Worm (Caenorhabditis elegans) whole organism, L1 larva: ENCODE data around the gene dpf-2.

ENCODE experiments used
- C16A3.4 ChIP-seq: fragments of 150-350 bp; optimal IDR thresholded peaks from 2 replicates; lab custom pipeline; 2014; ENCODE audit warnings: missing biosample characterization, missing genetic modification characterization
- C34B4.2 ChIP-seq: sonication (generic microtip); optimal IDR thresholded peaks from 2 replicates; lab custom pipeline; 2017; ENCODE audit warnings: mild to moderate bottlenecking, missing genetic modification characterization, missing compliant biosample characterization
- alr-1 ChIP-seq: fragments of 200-800 bp; sonication (Bioruptor generic); optimal IDR thresholded peaks from 2 replicates; lab custom pipeline; 2018; ENCODE audit warnings: borderline replicate concordance, mild to moderate bottlenecking, missing genetic modification characterization, missing compliant biosample characterization
- aly-2 ChIP-seq: fragments of 150-350 bp; optimal IDR thresholded peaks from 2 replicates; lab custom pipeline; 2014; ENCODE audit warnings: missing biosample characterization, missing genetic modification characterization
- ama-1 ChIP-seq: fragments of 150-350 bp; optimal IDR thresholded peaks from 2 replicates; lab custom pipeline; 2014
- blmp-1 ChIP-seq: fragments of 150-350 bp; optimal IDR thresholded peaks from 2 replicates; lab custom pipeline; 2014; ENCODE audit warnings: missing biosample characterization, missing genetic modification characterization
- ceh-63 ChIP-seq: fragments of 200-800 bp; sonication (Bioruptor generic); optimal IDR thresholded peaks from 2 replicates; lab custom pipeline; 2018; ENCODE audit warnings: mild to moderate bottlenecking, missing genetic modification characterization, missing compliant biosample characterization
- ceh-8 ChIP-seq: fragments of 200-800 bp; sonication (Bioruptor generic); optimal IDR thresholded peaks from 2 replicates; lab custom pipeline; 2018; ENCODE audit warnings: mild to moderate bottlenecking, missing genetic modification characterization, moderate library complexity, missing compliant biosample characterization
- ceh-90 ChIP-seq: sonication (generic microtip); optimal IDR thresholded peaks from 2 replicates; lab custom pipeline; 2016; ENCODE audit warnings: missing genetic modification characterization, missing compliant biosample characterization
- ces-1 ChIP-seq: fragments of 150-350 bp; optimal IDR thresholded peaks from 2 replicates; lab custom pipeline; 2014; ENCODE audit warnings: missing biosample characterization, missing genetic modification reagents, missing genetic modification characterization
- dpl-1 ChIP-seq, 3 experiments: fragments of 150-350 bp in 2 of 3; sonication (generic microtip) in 1 of 3; optimal IDR thresholded peaks; 2 replicates each; lab custom pipeline; 2014 to 2017; ENCODE audit warnings: missing biosample characterization in 3 of 3, missing genetic modification characterization in 3 of 3, missing genetic modification reagents in 3 of 3
- efl-3 ChIP-seq: fragments of 200-800 bp; sonication (Bioruptor generic); optimal IDR thresholded peaks from 2 replicates; lab custom pipeline; 2018; ENCODE audit warnings: mild to moderate bottlenecking, missing genetic modification characterization, missing compliant biosample characterization
- egl-27 ChIP-seq, 2 experiments: fragments of 150-350 bp in 1 of 2; sonication (generic microtip); optimal IDR thresholded peaks; 3 replicates each; lab custom pipeline; 2017 to 2018; ENCODE audit warnings: missing biosample characterization in 2 of 2, missing genetic modification characterization in 2 of 2, missing genetic modification reagents in 2 of 2
- elt-2 ChIP-seq: sonication (generic microtip); optimal IDR thresholded peaks from 2 replicates; lab custom pipeline; 2016; ENCODE audit warnings: missing genetic modification characterization, mild to moderate bottlenecking, inconsistent platforms, missing compliant biosample characterization, missing genetic modification reagents
- elt-3 ChIP-seq, 6 experiments: fragments of 150-350 bp in 1 of 6; sonication (generic microtip); optimal IDR thresholded peaks; 2 replicates each; lab custom pipeline; 2017 to 2018; ENCODE audit warnings: missing biosample characterization in 6 of 6, missing genetic modification characterization in 6 of 6, inconsistent platforms in 1 of 6
- ets-5 ChIP-seq: fragments of 200-800 bp; sonication (Bioruptor generic); IDR thresholded peaks from 2 replicates; pipeline ENCODE4 v1.3.6; 2022; ENCODE audit warnings: missing genetic modification characterization, missing compliant biosample characterization
- fkh-10 ChIP-seq: sonication (generic microtip); optimal IDR thresholded peaks from 2 replicates; lab custom pipeline; 2017; ENCODE audit warnings: missing biosample characterization, missing genetic modification reagents, missing genetic modification characterization
- fkh-4 ChIP-seq: sonication (generic microtip); optimal IDR thresholded peaks from 2 replicates; lab custom pipeline; 2016; ENCODE audit warnings: missing compliant biosample characterization, missing genetic modification characterization, borderline replicate concordance
- hlh-17 ChIP-seq: fragments of 200-800 bp; sonication (Bioruptor generic); optimal IDR thresholded peaks from 2 replicates; lab custom pipeline; 2018; ENCODE audit warnings: missing genetic modification characterization, mild to moderate bottlenecking, missing compliant biosample characterization, moderate library complexity, borderline replicate concordance
- hpl-2 ChIP-seq: fragments of 150-350 bp; optimal IDR thresholded peaks from 2 replicates; lab custom pipeline; 2014; ENCODE audit warnings: missing biosample characterization, missing genetic modification reagents, missing genetic modification characterization
- irx-1 ChIP-seq: sonication (generic microtip); optimal IDR thresholded peaks from 2 replicates; lab custom pipeline; 2016; ENCODE audit warnings: missing genetic modification characterization, missing compliant biosample characterization
- isw-1 ChIP-seq: fragments of 200-800 bp; sonication (Bioruptor generic); IDR thresholded peaks from 2 replicates; pipeline ENCODE4 v1.3.6; 2022; ENCODE audit warnings: missing genetic modification characterization, missing compliant biosample characterization
- jun-1 ChIP-seq: fragments of 150-350 bp; optimal IDR thresholded peaks from 2 replicates; lab custom pipeline; 2014; ENCODE audit warnings: missing biosample characterization, missing genetic modification reagents, missing genetic modification characterization
- lin-35 ChIP-seq, 2 experiments: fragments of 150-350 bp; optimal IDR thresholded peaks; 2 replicates each; lab custom pipeline; 2014; ENCODE audit warnings: missing biosample characterization in 2 of 2, missing genetic modification characterization in 2 of 2, missing genetic modification reagents in 2 of 2
- lin-39 ChIP-seq: fragments of 150-350 bp; optimal IDR thresholded peaks from 2 replicates; lab custom pipeline; 2014; ENCODE audit warnings: missing biosample characterization, missing genetic modification reagents, missing genetic modification characterization
- lir-3 ChIP-seq: sonication (generic microtip); optimal IDR thresholded peaks from 2 replicates; lab custom pipeline; 2016; ENCODE audit warnings: mild to moderate bottlenecking, missing genetic modification characterization, moderate library complexity, missing compliant biosample characterization; ENCODE audit not compliant: poor library complexity
- lsy-2 ChIP-seq, 2 experiments: fragments of 150-350 bp; optimal IDR thresholded peaks; 2 replicates each; lab custom pipeline; 2014; ENCODE audit warnings: missing biosample characterization in 2 of 2, missing genetic modification characterization in 2 of 2
- mdl-1 ChIP-seq, 2 experiments: fragments of 150-350 bp; optimal IDR thresholded peaks; 2 replicates each; lab custom pipeline; 2014 to 2017; ENCODE audit warnings: missing biosample characterization in 2 of 2, missing genetic modification characterization in 2 of 2, inconsistent platforms in 1 of 2
- mef-2 ChIP-seq: fragments of 150-350 bp; optimal IDR thresholded peaks from 2 replicates; lab custom pipeline; 2014; ENCODE audit warnings: missing biosample characterization, missing genetic modification characterization
- mep-1 ChIP-seq: fragments of 150-350 bp; optimal IDR thresholded peaks from 2 replicates; lab custom pipeline; 2014; ENCODE audit warnings: missing biosample characterization, missing genetic modification characterization
- nhr-20 ChIP-seq: sonication (generic microtip); optimal IDR thresholded peaks from 2 replicates; lab custom pipeline; 2016; ENCODE audit warnings: mild to moderate bottlenecking, missing genetic modification characterization, missing compliant biosample characterization
- nhr-237 ChIP-seq: fragments of 150-350 bp; optimal IDR thresholded peaks from 2 replicates; lab custom pipeline; 2014; ENCODE audit warnings: missing biosample characterization, missing genetic modification characterization
- nhr-28 ChIP-seq: fragments of 150-350 bp; optimal IDR thresholded peaks from 2 replicates; lab custom pipeline; 2014; ENCODE audit warnings: missing biosample characterization, missing genetic modification characterization
- nhr-77 ChIP-seq: fragments of 150-350 bp; optimal IDR thresholded peaks from 2 replicates; lab custom pipeline; 2014; ENCODE audit warnings: missing biosample characterization, missing genetic modification characterization
- nhr-85 ChIP-seq: sonication (generic microtip); peaks from one replicate; lab custom pipeline; 2016; ENCODE audit warnings: missing genetic modification characterization, inconsistent platforms, missing compliant biosample characterization
- nhr-90 ChIP-seq: sonication (generic microtip); optimal IDR thresholded peaks from 2 replicates; lab custom pipeline; 2016; ENCODE audit warnings: mild to moderate bottlenecking, missing genetic modification characterization, missing compliant biosample characterization; ENCODE audit not compliant: poor library complexity
- pag-3 ChIP-seq: sonication (generic microtip); optimal IDR thresholded peaks from 2 replicates; lab custom pipeline; 2017; ENCODE audit warnings: missing genetic modification characterization, mild to moderate bottlenecking, missing compliant biosample characterization, antibody characterized with exemption, borderline replicate concordance; ENCODE audit not compliant: insufficient read depth
- pqm-1 ChIP-seq: sonication (generic microtip); optimal IDR thresholded peaks from 3 replicates; lab custom pipeline; 2017; ENCODE audit warnings: missing biosample characterization, missing genetic modification characterization
- rnt-1 ChIP-seq: sonication (generic microtip); optimal IDR thresholded peaks from 2 replicates; lab custom pipeline; 2016; ENCODE audit warnings: mild to moderate bottlenecking, missing genetic modification characterization, moderate library complexity, missing compliant biosample characterization
- skn-1 ChIP-seq: fragments of 150-350 bp; optimal IDR thresholded peaks from 2 replicates; lab custom pipeline; 2014; ENCODE audit warnings: missing biosample characterization, missing genetic modification characterization
- snpc-4 ChIP-seq: fragments of 150-350 bp; optimal IDR thresholded peaks from 2 replicates; lab custom pipeline; 2014; ENCODE audit warnings: missing biosample characterization, missing genetic modification characterization
- sox-4 ChIP-seq: sonication (generic microtip); optimal IDR thresholded peaks from 2 replicates; lab custom pipeline; 2016; ENCODE audit warnings: missing genetic modification characterization, missing compliant biosample characterization
- sup-37 ChIP-seq: fragments of 200-800 bp; sonication (Bioruptor generic); optimal IDR thresholded peaks from 2 replicates; lab custom pipeline; 2018; ENCODE audit warnings: mild to moderate bottlenecking, missing genetic modification characterization, missing compliant biosample characterization
- tbx-2 ChIP-seq: sonication (generic microtip); optimal IDR thresholded peaks from 2 replicates; lab custom pipeline; 2016; ENCODE audit warnings: missing genetic modification characterization, missing compliant biosample characterization
- tlp-1 ChIP-seq: fragments of 150-350 bp; optimal IDR thresholded peaks from 2 replicates; lab custom pipeline; 2014; ENCODE audit warnings: missing biosample characterization, missing genetic modification characterization
- unc-30 ChIP-seq: sonication (generic microtip); optimal IDR thresholded peaks from 2 replicates; lab custom pipeline; 2017; ENCODE audit warnings: missing biosample characterization, missing genetic modification characterization
- unc-62 ChIP-seq: fragments of 150-350 bp; optimal IDR thresholded peaks from 2 replicates; lab custom pipeline; 2014; ENCODE audit warnings: missing biosample characterization, missing genetic modification reagents, missing genetic modification characterization
- unc-86 ChIP-seq: sonication (generic microtip); optimal IDR thresholded peaks from 2 replicates; lab custom pipeline; 2016; ENCODE audit warnings: missing genetic modification characterization, missing compliant biosample characterization
- vab-15 ChIP-seq: sonication (generic microtip); optimal IDR thresholded peaks from 2 replicates; lab custom pipeline; 2017; ENCODE audit warnings: missing genotype, mild to moderate bottlenecking, missing genetic modification characterization, missing compliant biosample characterization
- xbp-1 ChIP-seq: sonication (generic microtip); optimal IDR thresholded peaks from 2 replicates; lab custom pipeline; 2016; ENCODE audit warnings: missing genetic modification characterization, missing compliant biosample characterization
- zip-4 ChIP-seq: fragments of 200-800 bp; sonication (Bioruptor generic); optimal IDR thresholded peaks from 2 replicates; lab custom pipeline; 2018; ENCODE audit warnings: mild to moderate bottlenecking, missing genetic modification characterization, moderate library complexity, missing compliant biosample characterization
- ztf-11 ChIP-seq, 2 experiments: sonication (generic microtip); optimal IDR thresholded peaks; 2 replicates each; lab custom pipeline; 2016 to 2017; ENCODE audit warnings: missing genetic modification characterization in 2 of 2, missing biosample characterization in 1 of 2, missing compliant biosample characterization in 1 of 2

dpf-2 gene

DNA sequence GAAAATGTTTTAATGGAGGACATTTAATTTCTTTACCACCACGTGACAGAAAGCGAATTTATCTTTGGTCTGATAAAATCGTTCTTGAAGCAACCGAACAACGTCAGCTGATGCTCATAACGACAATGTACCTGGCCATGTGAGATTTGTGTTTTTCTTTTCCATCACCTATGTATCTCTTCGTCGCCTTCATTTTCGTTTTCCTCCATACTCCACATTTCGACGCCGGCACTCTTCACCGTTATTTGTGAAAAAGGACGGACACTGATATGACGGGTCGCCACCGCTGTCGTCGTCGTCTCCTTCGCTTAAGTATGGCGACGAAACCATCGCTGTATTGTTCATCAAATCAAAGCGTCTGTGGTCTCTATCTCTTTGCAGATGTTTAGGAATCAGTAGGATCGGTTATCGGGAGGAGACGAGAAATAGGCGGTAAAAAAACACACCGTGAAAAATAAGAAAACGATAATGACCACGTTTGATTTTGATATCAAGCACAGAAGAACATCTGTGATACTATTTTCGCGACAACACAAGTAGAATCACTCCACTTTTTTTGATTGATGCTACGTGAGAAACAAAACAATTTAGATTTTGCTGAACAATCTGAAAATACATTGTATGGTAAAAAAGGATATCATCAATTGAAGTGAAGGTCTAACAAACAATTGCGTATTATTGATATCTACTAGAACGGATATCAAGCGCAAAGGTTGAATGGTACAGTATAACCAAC, 44.6 kb upstream of the dpf-2 start (continued):
- TF ChIP-seq lir-3 (tag; lab: Kevin White, UChicago) (no peak), mef-2 (tag; lab: Kevin White, UChicago) (no peak), nhr-20 (tag; lab: Kevin White, UChicago) (peak; percentile 91), vab-15 (tag; lab: Kevin White, UChicago) (no peak), sox-4 (tag; lab: Kevin White, UChicago) (no peak), elt-2 (tag; lab: Kevin White, UChicago) (peak; percentile 55), C16A3.4 (tag; lab: Kevin White, UChicago) (no peak), sup-37 (GFP tag; lab: Kevin White, UChicago) (no peak), unc-30 (tag; lab: Kevin White, UChicago) (no peak), unc-62 (GFP tag; lab: Kevin White, UChicago) (no peak), tlp-1 (tag; lab: Kevin White, UChicago) (no peak), ceh-63 (GFP tag; lab: Kevin White, UChicago) (no peak), ztf-11 (tag; optimal IDR thresholded peaks at IDR 0.05; lab: Kevin White, UChicago) (no peak), hlh-17 (GFP tag; lab: Kevin White, UChicago) (no peak), lsy-2 (tag; optimal IDR thresholded peaks at IDR 0.05; lab: Kevin White, UChicago) (peak in 1 of 2 experiments; percentile 8), C34B4.2 (tag; lab: Kevin White, UChicago) (no peak), ceh-8 (no peak), blmp-1 (tag; lab: Kevin White, UChicago) (peak; percentile 83), ceh-90 (tag; lab: Kevin White, UChicago) (no peak), fkh-10 (GFP tag; lab: Kevin White, UChicago) (no peak), aly-2 (tag; lab: Kevin White, UChicago) (no peak), ces-1 (GFP tag; lab: Kevin White, UChicago) (no peak), lin-35 (GFP tag; optimal IDR thresholded peaks at IDR 0.05; lab: Kevin White, UChicago) (peak in 1 of 2 experiments; percentile 67), fkh-4 (tag; lab: Kevin White, UChicago) (no peak), pag-3 (tag; lab: Kevin White, UChicago) (no peak), xbp-1 (tag; lab: Kevin White, UChicago) (no peak), elt-3 (tag; optimal IDR thresholded peaks at IDR 0.05; lab: Kevin White, UChicago) (peak in 3 of 6 experiments; percentile 24 to 72 (median 34)), rnt-1 (tag; lab: Kevin White, UChicago) (no peak), hpl-2 (no peak), unc-86 (tag; lab: Kevin White, UChicago) (no peak), skn-1 (no peak), tbx-2 (peak; percentile 34), efl-3 (GFP tag; lab: Kevin White, UChicago) (no peak), ets-5 (GFP tag; lab: Robert Waterston, UW) (no peak), ama-1 (no peak), lin-39 (tag; lab: Kevin White, UChicago) (no peak), alr-1 (no peak), zip-4 (GFP tag; lab: Kevin White, UChicago) (no peak), nhr-237 (tag; lab: Kevin White, UChicago) (no peak), snpc-4 (peak; percentile 4), nhr-90 (tag; lab: Kevin White, UChicago) (peak; percentile 57), nhr-77 (tag; lab: Kevin White, UChicago) (no peak), nhr-85 (tag; lab: Kevin White, UChicago) (peak; percentile 97), egl-27 (tag; optimal IDR thresholded peaks at IDR 0.05; lab: Kevin White, UChicago) (no peak), jun-1 (tag; lab: Kevin White, UChicago) (no peak), mdl-1 (tag; optimal IDR thresholded peaks at IDR 0.05; lab: Kevin White, UChicago) (peak in 1 of 2 experiments; percentile 72), irx-1 (tag; lab: Kevin White, UChicago) (no peak), nhr-28 (no peak), pqm-1 (no peak), dpl-1 (GFP tag; optimal IDR thresholded peaks at IDR 0.05; lab: Kevin White, UChicago) (no peak), mep-1 (tag; lab: Kevin White, UChicago) (peak; percentile 22), isw-1 (GFP tag; lab: Robert Waterston, UW) (no peak)
